Fruit fly (Drosophila melanogaster): ENCODE results near the gene CG3308.

Gene CG3308

dm6 chr3R:21295004-21295403 lies 21.4 kb upstream of the CG3308 start (continued):
- TF ChIP-seq gsb-n (tag; optimal IDR thresholded peaks at IDR 0.05) (no peak), fru (optimal IDR thresholded peaks at IDR 0.05) (no peak), peb (GFP tag; IDR thresholded peaks at IDR 0.05) (no peak), Med (GFP tag) (peak; percentile 71), ERR (GFP tag; optimal IDR thresholded peaks at IDR 0.05) (no peak), CG32532 (GFP tag; IDR thresholded peaks at IDR 0.05) (no peak)

dm6 chr3R:21293833-21294232 lies 20.2 kb upstream of the CG3308 start, which contains the start of gene SIFaR:
TSS of gene SIFaR (minus strand) at chr3R:21293998.
- peak; percentile 39 for TF ChIP-seq CG10543 (GFP tag; optimal IDR thresholded peaks at IDR 0.05)
- 0 out of 2 replicates have a peak, but pooled peaks have one; percentile 4 for TF ChIP-seq Rfx (GFP tag; IDR thresholded peaks at IDR 0.05)
- peak; percentile 27 for TF ChIP-seq CG18599 (GFP tag; optimal IDR thresholded peaks at IDR 0.05)
- no peak for TF ChIP-seq CG7786 (GFP tag; optimal IDR thresholded peaks at IDR 0.05)
- peak; percentile 87 for TF ChIP-seq CG13894 (tag; optimal IDR thresholded peaks at IDR 0.05)
- no peak for TF ChIP-seq CG33213 (GFP tag; optimal IDR thresholded peaks at IDR 0.05)
- peak; percentile 48 for TF ChIP-seq Med (GFP tag)
- TF ChIP-seq Deaf1 (tag; optimal IDR thresholded peaks at IDR 0.05) = peak; percentile 96
- 0 out of 3 replicates have a peak, but pooled peaks have one; percentile 38 for TF ChIP-seq Dbx (GFP tag; IDR thresholded peaks at IDR 0.05)

DNA sequence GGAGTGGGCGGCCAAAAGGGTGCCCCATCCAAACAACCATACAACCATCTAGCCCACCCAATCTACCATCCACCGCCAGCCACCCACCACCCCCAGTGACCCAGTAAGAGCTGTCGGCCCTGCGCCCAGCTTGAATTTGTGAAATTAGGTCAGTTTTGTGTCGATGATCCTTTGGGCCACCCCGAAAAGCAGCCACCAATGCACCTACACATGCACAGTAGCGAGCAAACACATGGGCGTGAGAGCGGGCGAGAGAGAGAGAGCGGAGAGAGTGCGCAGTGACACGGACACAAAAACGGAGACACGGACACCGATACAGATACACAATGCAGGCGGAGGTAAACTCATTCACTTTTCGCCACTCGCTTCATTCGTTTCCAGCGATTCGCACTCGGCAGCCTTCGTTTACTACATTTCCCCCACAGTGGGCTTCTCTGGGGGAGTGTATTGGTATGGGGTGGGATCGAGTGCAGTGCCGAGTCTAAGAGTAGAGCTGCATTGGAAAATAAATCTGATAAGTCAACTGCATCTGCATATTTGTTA lies 15.5 kb upstream of the CG3308 start:
- peak; percentile 80; the same call in 1 of the 4 replicates for TF ChIP-seq chinmo (GFP tag; IDR thresholded peaks at IDR 0.05; ENCODE audit: partially characterized antibody)
- TF ChIP-seq abd-A (tag; optimal IDR thresholded peaks at IDR 0.05) = peak; percentile 49
- TF ChIP-seq prd (optimal IDR thresholded peaks at IDR 0.05) = no peak
- no peak for TF ChIP-seq prd (GFP tag; IDR thresholded peaks at IDR 0.05)
- TF ChIP-seq Deaf1 (tag; optimal IDR thresholded peaks at IDR 0.05) = peak; percentile 93
- TF ChIP-seq ttk (GFP tag; IDR thresholded peaks at IDR 0.05) = no peak
- 0 out of 3 replicates have a peak, but pooled peaks have one; percentile 19 for TF ChIP-seq CG34422 (GFP tag; IDR thresholded peaks at IDR 0.05)
- TF ChIP-seq hkb (optimal IDR thresholded peaks at IDR 0.05) = no peak
- peak; percentile 42; the same call in 1 of the 2 replicates for TF ChIP-seq hkb (GFP tag; IDR thresholded peaks at IDR 0.05)
- TF ChIP-seq crol (GFP tag; IDR thresholded peaks at IDR 0.05) = 0 out of 2 replicates have a peak, but pooled peaks have one; percentile 24
- TF ChIP-seq cg (GFP tag; optimal IDR thresholded peaks at IDR 0.05) = peak; percentile 52
- peak; percentile 73 for TF ChIP-seq Trl (optimal IDR thresholded peaks at IDR 0.05)
- TF ChIP-seq Trl (GFP tag; optimal IDR thresholded peaks at IDR 0.05) = no peak
- no peak for TF ChIP-seq Eip74EF (GFP tag; optimal IDR thresholded peaks at IDR 0.05)
- TF ChIP-seq ewg (GFP tag; optimal IDR thresholded peaks at IDR 0.05) = peak; percentile 84
- no peak for TF ChIP-seq CG11247 (GFP tag; IDR thresholded peaks at IDR 0.05)
- peak; percentile 67 for TF ChIP-seq nerfin-1 (tag; optimal IDR thresholded peaks at IDR 0.05)
- TF ChIP-seq z (GFP tag; IDR thresholded peaks at IDR 0.05) = 0 out of 3 replicates have a peak, but pooled peaks have one; percentile 50
- TF ChIP-seq CG32767 (GFP tag; IDR thresholded peaks at IDR 0.05) = no peak
- 0 out of 2 replicates have a peak, but pooled peaks have one; percentile 19 for TF ChIP-seq unc-4 (GFP tag; IDR thresholded peaks at IDR 0.05; ENCODE audit: partially characterized antibody)

DNA sequence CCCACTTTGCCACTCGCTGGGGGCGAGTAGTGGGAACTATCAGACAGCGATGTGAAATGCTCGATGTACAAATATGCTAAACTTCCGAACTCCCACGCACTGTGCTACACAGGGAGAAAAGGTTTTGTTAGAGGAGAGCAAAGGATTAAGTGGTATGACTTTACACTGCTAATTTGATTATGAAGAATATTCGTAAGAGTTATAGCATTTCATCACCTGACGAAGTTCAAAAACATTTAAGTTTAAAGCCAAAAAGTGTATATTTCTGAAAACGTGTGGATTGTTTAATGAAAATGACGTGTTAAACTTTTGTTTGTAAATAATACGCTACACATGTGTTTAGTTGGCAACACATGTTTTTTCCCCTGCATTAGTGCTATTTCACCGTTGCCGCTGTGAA lies 14.8 kb upstream of the CG3308 start:
- TF ChIP-seq CG14710 (tag; optimal IDR thresholded peaks at IDR 0.05) = no peak
- no peak for TF ChIP-seq CG9817 (tag; optimal IDR thresholded peaks at IDR 0.05)
- TF ChIP-seq C15 (GFP tag; IDR thresholded peaks at IDR 0.05) = no peak
- peak; percentile 38; the same call in 1 of the 3 replicates for TF ChIP-seq CG34422 (GFP tag; IDR thresholded peaks at IDR 0.05)
- no peak for TF ChIP-seq HmgZ (tag; optimal IDR thresholded peaks at IDR 0.05)
- TF ChIP-seq nerfin-1 (tag; optimal IDR thresholded peaks at IDR 0.05) = no peak
- peak; percentile 43 for TF ChIP-seq CG2120 (GFP tag; optimal IDR thresholded peaks at IDR 0.05)
- no peak for TF ChIP-seq Dip2 (GFP tag; IDR thresholded peaks at IDR 0.05)
- peak; percentile 15 for TF ChIP-seq CoRest (tag; optimal IDR thresholded peaks at IDR 0.05)
- TF ChIP-seq stwl (tag; optimal IDR thresholded peaks at IDR 0.05) = no peak
- peak; percentile 1 for TF ChIP-seq CG12391 (tag; optimal IDR thresholded peaks at IDR 0.05)
- peak; percentile 43 for TF ChIP-seq CG15269 (tag; optimal IDR thresholded peaks at IDR 0.05)
- no peak for TF ChIP-seq D19B (GFP tag; optimal IDR thresholded peaks at IDR 0.05)
- no peak for TF ChIP-seq CG4707 (GFP tag; optimal IDR thresholded peaks at IDR 0.05)
- peak; percentile 13 for TF ChIP-seq Hmr (GFP tag; optimal IDR thresholded peaks at IDR 0.05)
- no peak for TF ChIP-seq Dad (GFP tag; optimal IDR thresholded peaks at IDR 0.05)
- TF ChIP-seq Doc2 (GFP tag; IDR thresholded peaks at IDR 0.05) = no peak
